Worm (Caenorhabditis elegans): ENCODE results near the gene srw-33.

DNA sequence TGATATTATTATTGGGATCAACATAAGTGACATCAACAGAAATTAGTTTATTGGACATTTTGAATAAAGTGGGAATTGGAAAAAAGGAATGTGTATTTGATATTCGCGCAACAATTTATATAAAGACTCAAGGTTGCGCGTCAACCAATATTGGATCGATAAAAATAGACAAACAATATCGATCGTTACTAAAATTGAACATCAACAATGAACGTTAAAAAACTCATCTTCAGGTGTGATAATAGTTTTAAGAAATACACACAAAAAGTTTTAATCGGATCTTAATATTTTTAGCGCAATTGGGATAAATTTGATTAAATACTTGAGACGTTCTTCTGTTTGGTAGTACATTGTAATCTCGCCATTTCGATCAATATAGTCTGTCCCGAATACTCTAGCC lies 27.7 kb downstream of the srw-33 start, which contains the start of gene fbxa-104:
- TF ChIP-seq alr-1 (tag; optimal IDR thresholded peaks at IDR 0.05) (no peak), snpc-4 (tag; optimal IDR thresholded peaks at IDR 0.05) (no peak), fos-1 (tag; optimal IDR thresholded peaks at IDR 0.05) (no peak), lsy-2 (tag; optimal IDR thresholded peaks at IDR 0.05) (no peak), nhr-25 (tag; optimal IDR thresholded peaks at IDR 0.05) (no peak), nhr-6 (tag; optimal IDR thresholded peaks at IDR 0.05) (no peak), skn-1 (tag; optimal IDR thresholded peaks at IDR 0.05) (no peak), nhr-23 (tag; optimal IDR thresholded peaks at IDR 0.05) (no peak), ama-1 (optimal IDR thresholded peaks at IDR 0.05) (no peak), nhr-77 (tag; optimal IDR thresholded peaks at IDR 0.05) (no peak), egl-27 (tag; optimal IDR thresholded peaks at IDR 0.05) (no peak), mbf-1 (tag; optimal IDR thresholded peaks at IDR 0.05) (no peak)
